Worm (Caenorhabditis elegans): ENCODE data around the gene let-767.

- TF ChIP-seq nhr-11 (tag; optimal IDR thresholded peaks at IDR 0.05) = no peak
- no peak for TF ChIP-seq ahr-1 (tag; optimal IDR thresholded peaks at IDR 0.05)
- no peak for TF ChIP-seq tbx-2 (tag; optimal IDR thresholded peaks at IDR 0.05)
- no peak for TF ChIP-seq dve-1 (tag; optimal IDR thresholded peaks at IDR 0.05)
- no peak for TF ChIP-seq elt-4 (tag; optimal IDR thresholded peaks at IDR 0.05)
- no peak for TF ChIP-seq ama-1 (optimal IDR thresholded peaks at IDR 0.05)
- no peak for TF ChIP-seq T23F11.4 (GFP tag; optimal IDR thresholded peaks at IDR 0.05)
These were observed 30.7 kb downstream of the let-767 start, which contains the start of gene gar-2 for ce11 chrIII:6309066-6309465.
